Fruit fly (Drosophila melanogaster) S2 (cell line): ENCODE results near the gene Adi1.

ENCODE experiments used
- CG8478 ChIP-seq: fragments of >200 bp; optimal IDR thresholded peaks from 2 replicates; lab custom pipeline; 2018
- CTCF ChIP-seq, 2 experiments: fragments of >200 bp; optimal IDR thresholded peaks; 2 replicates each; lab custom pipeline; 2018

DNA sequence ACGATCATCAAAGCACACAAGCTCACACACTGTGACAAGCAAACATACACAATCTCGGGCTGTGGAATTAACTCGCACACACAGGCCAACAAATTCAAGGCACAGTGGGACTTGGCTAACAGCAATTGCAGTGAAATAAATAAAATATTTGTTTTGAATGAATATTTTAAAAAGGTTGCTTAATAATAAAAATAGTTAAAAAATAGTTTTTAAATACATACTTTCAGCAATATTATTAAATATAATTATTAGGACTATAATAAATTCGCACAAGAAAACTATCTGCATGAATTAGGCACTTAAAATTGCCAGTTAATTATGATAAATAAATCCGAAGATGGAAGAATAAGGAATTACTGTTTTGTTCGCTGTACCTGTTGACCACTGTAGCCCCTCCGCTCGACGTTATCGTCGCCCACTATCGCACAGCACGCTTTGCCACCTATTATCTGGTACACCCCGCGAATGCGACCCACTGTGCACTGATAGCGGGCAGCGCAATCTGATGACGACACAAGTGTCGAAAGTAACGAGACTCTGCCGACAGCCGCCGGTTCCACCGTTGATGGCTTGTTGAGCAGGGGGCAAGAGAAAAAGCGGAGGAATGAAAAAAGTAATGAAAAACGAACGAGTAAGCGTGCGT lies 19.7 kb downstream of the Adi1 start:
- no peak for TF ChIP-seq CTCF (optimal IDR thresholded peaks at IDR 0.05; lab: Kevin White, UChicago)
- TF ChIP-seq CG8478 (lab: Kevin White, UChicago) = no peak
